In genomic region chr2L:15005505-15005904, dm6 we compare ENCODE assay signal across 3 fruit fly cellular contexts.
TF ChIP-seq lines count a peak whose summit lies in the region.

DCTN5-p25 (plus strand) TSS chr2L:15005733.

- no peak for TF ChIP-seq CTCF in whole organism, embryonic (GFP tag; optimal IDR thresholded peaks at IDR 0.05; lab: Kevin White, UChicago)

TF ChIP-seq in whole organism, adult, 20 proteins besides CTCF, POLR2A, EP300 and RAD21:
- peak; percentile 14 for TF ChIP-seq bab1 (GFP tag; optimal IDR thresholded peaks at IDR 0.05; lab: Kevin White, UChicago)
- no peak for TF ChIP-seq cic (GFP tag; optimal IDR thresholded peaks at IDR 0.05; lab: Kevin White, UChicago)

TF ChIP-seq in whole organism, embryonic, 481 proteins besides CTCF, POLR2A, EP300 and RAD21 (continues in another document):
- TF ChIP-seq ems (GFP tag; optimal IDR thresholded peaks at IDR 0.05; lab: Kevin White, UChicago) (no peak), zen2 (GFP tag; IDR thresholded peaks at IDR 0.05; lab: Robert Waterston, UW; ENCODE audit: partially characterized antibody) (no peak), tup (GFP tag; optimal IDR thresholded peaks at IDR 0.05; lab: Kevin White, UChicago) (no peak), bowl (GFP tag; IDR thresholded peaks at IDR 0.05; lab: Robert Waterston, UW) (no peak), CG14014 (GFP tag; IDR thresholded peaks at IDR 0.05; lab: Robert Waterston, UW) (no peak), sd (tag; optimal IDR thresholded peaks at IDR 0.05; lab: Kevin White, UChicago) (peak; percentile 93), CG10209 (GFP tag; optimal IDR thresholded peaks at IDR 0.05; lab: Kevin White, UChicago) (no peak), Aef1 (GFP tag; IDR thresholded peaks at IDR 0.05; lab: Robert Waterston, UW) (no peak), CG10654 (GFP tag; optimal IDR thresholded peaks at IDR 0.05; lab: Kevin White, UChicago) (no peak), CG34224 (GFP tag; IDR thresholded peaks at IDR 0.05; lab: Robert Waterston, UW; ENCODE audit: partially characterized antibody) (0 out of 3 replicates have a peak, but pooled peaks have one; percentile 46), CG12104 (GFP tag; optimal IDR thresholded peaks at IDR 0.05; lab: Kevin White, UChicago) (no peak), CG10147 (GFP tag; optimal IDR thresholded peaks at IDR 0.05; lab: Kevin White, UChicago) (no peak), CG13624 (GFP tag; optimal IDR thresholded peaks at IDR 0.05; lab: Kevin White, UChicago) (no peak), tll (GFP tag; optimal IDR thresholded peaks at IDR 0.05; lab: Kevin White, UChicago) (no peak), Poxn (GFP tag; IDR thresholded peaks at IDR 0.05; lab: Robert Waterston, UW) (no peak), CG4404 (GFP tag; IDR thresholded peaks at IDR 0.05; lab: Robert Waterston, UW) (no peak), CG2120 (GFP tag; optimal IDR thresholded peaks at IDR 0.05; lab: Kevin White, UChicago) (no peak), CG11093 (GFP tag; IDR thresholded peaks at IDR 0.05; lab: Robert Waterston, UW) (no peak), pzg (GFP tag; optimal IDR thresholded peaks at IDR 0.05; lab: Kevin White, UChicago) (peak; percentile 75), CG10431 (GFP tag; optimal IDR thresholded peaks at IDR 0.05; lab: Kevin White, UChicago) (no peak), CG1603 (tag; optimal IDR thresholded peaks at IDR 0.05; lab: Kevin White, UChicago) (peak; percentile 56), CG33213 (GFP tag; optimal IDR thresholded peaks at IDR 0.05; lab: Kevin White, UChicago) (peak; percentile 16), CG11560 (tag; IDR thresholded peaks at IDR 0.05; lab: Robert Waterston, UW) (no peak), Fer3 (tag; optimal IDR thresholded peaks at IDR 0.05; lab: Kevin White, UChicago) (no peak), chif (GFP tag; optimal IDR thresholded peaks at IDR 0.05; lab: Kevin White, UChicago) (no peak), HmgZ (tag; optimal IDR thresholded peaks at IDR 0.05; lab: Kevin White, UChicago) (peak; percentile 16), CG7372 (GFP tag; IDR thresholded peaks at IDR 0.05; lab: Robert Waterston, UW) (no peak), CG14710 (tag; optimal IDR thresholded peaks at IDR 0.05; lab: Kevin White, UChicago) (peak; percentile 22), zen (tag; optimal IDR thresholded peaks at IDR 0.05; lab: Kevin White, UChicago) (peak; percentile 28), ap (GFP tag; IDR thresholded peaks at IDR 0.05; lab: Robert Waterston, UW) (no peak), Ets97D (GFP tag; optimal IDR thresholded peaks at IDR 0.05; lab: Kevin White, UChicago) (no peak), pnt (GFP tag; optimal IDR thresholded peaks at IDR 0.05; lab: Kevin White, UChicago) (no peak), CG15601 (tag; optimal IDR thresholded peaks at IDR 0.05; lab: Kevin White, UChicago) (no peak), CG31365 (tag; optimal IDR thresholded peaks at IDR 0.05; lab: Kevin White, UChicago) (no peak), nau (GFP tag; optimal IDR thresholded peaks at IDR 0.05; lab: Kevin White, UChicago) (no peak), exex (tag; optimal IDR thresholded peaks at IDR 0.05; lab: Kevin White, UChicago) (no peak), CG17829 (tag; optimal IDR thresholded peaks at IDR 0.05; lab: Kevin White, UChicago) (no peak), CG2712 (tag; optimal IDR thresholded peaks at IDR 0.05; lab: Kevin White, UChicago) (no peak), vvl (GFP tag; IDR thresholded peaks at IDR 0.05; lab: Robert Waterston, UW) (no peak), MESR4 (GFP tag; optimal IDR thresholded peaks at IDR 0.05; lab: Kevin White, UChicago) (peak; percentile 38), sc (optimal IDR thresholded peaks at IDR 0.05; lab: Kevin White, UChicago) (no peak), sc (GFP tag; optimal IDR thresholded peaks at IDR 0.05; lab: Kevin White, UChicago) (no peak), Dp (GFP tag; optimal IDR thresholded peaks at IDR 0.05; lab: Kevin White, UChicago) (peak; percentile 96), Atf6 (GFP tag; IDR thresholded peaks at IDR 0.05; lab: Robert Waterston, UW) (no peak), CG15011 (GFP tag; optimal IDR thresholded peaks at IDR 0.05; lab: Kevin White, UChicago) (no peak), gcm (GFP tag; optimal IDR thresholded peaks at IDR 0.05; lab: Kevin White, UChicago) (no peak), Dll (GFP tag; IDR thresholded peaks at IDR 0.05; lab: Robert Waterston, UW; ENCODE audit: partially characterized antibody) (no peak)

TF ChIP-seq in whole organism, prepupa, 60 proteins besides CTCF, POLR2A, EP300 and RAD21:
- TF ChIP-seq CG6792 (GFP tag; optimal IDR thresholded peaks at IDR 0.05; lab: Kevin White, UChicago): no peak
- TF ChIP-seq fkh (GFP tag; optimal IDR thresholded peaks at IDR 0.05; lab: Kevin White, UChicago): peak; percentile 64
